Worm (Caenorhabditis elegans): ENCODE measurements around the gene srd-54.

- TF ChIP-seq snpc-4 (tag; optimal IDR thresholded peaks at IDR 0.05) (no peak), daf-19 (GFP tag; conservative IDR thresholded peaks at IDR 0.05) (no peak), mes-2 (tag; optimal IDR thresholded peaks at IDR 0.05; ENCODE audit: poor library complexity, severe bottlenecking) (no peak), nhr-11 (tag; optimal IDR thresholded peaks at IDR 0.05) (no peak), lir-3 (tag; optimal IDR thresholded peaks at IDR 0.05) (no peak), lin-13 (GFP tag; optimal IDR thresholded peaks at IDR 0.05) (no peak), nhr-28 (tag; optimal IDR thresholded peaks at IDR 0.05) (no peak), skn-1 (tag; optimal IDR thresholded peaks at IDR 0.05) (no peak), nhr-6 (tag; optimal IDR thresholded peaks at IDR 0.05) (no peak), jun-1 (tag; optimal IDR thresholded peaks at IDR 0.05) (no peak), lsy-2 (tag; optimal IDR thresholded peaks at IDR 0.05) (no peak), dmd-9 (GFP tag; IDR thresholded peaks at IDR 0.05) (no peak)
Observed at ce11 chrII:7398712-7399111, 33.7 kb upstream of the srd-54 start, which contains the start of gene C07D10.1.
